Fruit fly (Drosophila melanogaster) whole organism, embryonic: ENCODE measurements around the gene gry.

Experiments used
- Atf3 ChIP-seq: fragments of 200-800 bp; sonication (Bioruptor generic); optimal IDR thresholded peaks from 3 replicates; lab custom pipeline; 2016; ENCODE audit warnings: missing biosample characterization, missing genetic modification characterization
- Blimp-1 ChIP-seq: fragments of 200-800 bp; sonication (Bioruptor generic); optimal IDR thresholded peaks from 3 replicates; lab custom pipeline; 2018; ENCODE audit warnings: missing biosample characterization, missing genetic modification characterization, mild to moderate bottlenecking, moderate library complexity, missing genetic modification reagents
- CG10267 ChIP-seq: fragments of 200-800 bp; sonication (Bioruptor generic); optimal IDR thresholded peaks from 2 replicates; lab custom pipeline; 2018; ENCODE audit warnings: missing biosample characterization, mild to moderate bottlenecking, missing genetic modification characterization, moderate library complexity
- CG10274 ChIP-seq: fragments of 200-800 bp; sonication (Bioruptor generic); optimal IDR thresholded peaks from 3 replicates; lab custom pipeline; 2017; ENCODE audit warnings: missing biosample characterization, mild to moderate bottlenecking, missing genetic modification characterization
- CG13424 ChIP-seq: fragments of 200-800 bp; sonication (Bioruptor generic); optimal IDR thresholded peaks from 2 replicates; lab custom pipeline; 2019; ENCODE audit warnings: missing biosample characterization, mild to moderate bottlenecking, missing genetic modification characterization, moderate library complexity
- CG15696 ChIP-seq: fragments of 200-800 bp; sonication (Bioruptor generic); optimal IDR thresholded peaks from 2 replicates; lab custom pipeline; 2019; ENCODE audit warnings: missing biosample characterization, mild to moderate bottlenecking, missing genetic modification characterization, moderate library complexity
- CG18011 ChIP-seq: fragments of 200-800 bp; sonication (Bioruptor generic); optimal IDR thresholded peaks from 2 replicates; lab custom pipeline; 2017; ENCODE audit warnings: missing biosample characterization, missing genetic modification characterization, mild to moderate bottlenecking, moderate library complexity, missing genotype
- CG3407 ChIP-seq: fragments of 200-800 bp; sonication (Bioruptor generic); optimal IDR thresholded peaks from 2 replicates; lab custom pipeline; 2018; ENCODE audit warnings: missing biosample characterization, mild to moderate bottlenecking, missing genetic modification characterization
- CG42726 ChIP-seq: fragments of 200-800 bp; sonication (Bioruptor generic); IDR thresholded peaks from 2 replicates; pipeline ENCODE4 v1.3.6; 2022; ENCODE audit warnings: missing biosample characterization, missing genetic modification characterization; ENCODE audit not compliant: partially characterized antibody
- CG5245 ChIP-seq: fragments of 200-800 bp; sonication (Bioruptor generic); optimal IDR thresholded peaks from 3 replicates; lab custom pipeline; 2016; ENCODE audit warnings: missing biosample characterization, missing genetic modification characterization
- CG7556 ChIP-seq: fragments of 200-800 bp; sonication (Bioruptor generic); optimal IDR thresholded peaks from 2 replicates; lab custom pipeline; 2017; ENCODE audit warnings: missing biosample characterization, mild to moderate bottlenecking, missing genetic modification characterization
- CG8089 ChIP-seq: fragments of 200-800 bp; sonication (Bioruptor generic); optimal IDR thresholded peaks from 3 replicates; lab custom pipeline; 2016; ENCODE audit warnings: missing biosample characterization, missing genetic modification characterization
- CG8281 ChIP-seq: fragments of 200-800 bp; sonication (Bioruptor generic); optimal IDR thresholded peaks from 2 replicates; lab custom pipeline; 2018; ENCODE audit warnings: missing biosample characterization, mild to moderate bottlenecking, missing genetic modification characterization, moderate library complexity
- CG8478 ChIP-seq: fragments of >200 bp; optimal IDR thresholded peaks from 2 replicates; lab custom pipeline; 2018
- CG9817 ChIP-seq: fragments of 200-800 bp; sonication (Bioruptor generic); optimal IDR thresholded peaks from 2 replicates; lab custom pipeline; 2018; ENCODE audit warnings: missing biosample characterization, mild to moderate bottlenecking, missing genetic modification characterization, moderate library complexity
- CoRest ChIP-seq: fragments of 200-800 bp; sonication (Bioruptor generic); optimal IDR thresholded peaks from 3 replicates; lab custom pipeline; 2018; ENCODE audit warnings: missing biosample characterization, mild to moderate bottlenecking, missing genetic modification characterization, moderate library complexity
- D19A ChIP-seq: fragments of 200-800 bp; optimal IDR thresholded peaks from 3 replicates; lab custom pipeline; 2019; ENCODE audit warnings: missing biosample characterization, mild to moderate bottlenecking, missing genetic modification characterization, moderate library complexity
- Dbx ChIP-seq: fragments of 200-800 bp; sonication (Bioruptor generic); IDR thresholded peaks from 3 replicates; pipeline ENCODE4 v1.3.6; 2022; ENCODE audit warnings: missing biosample characterization, missing genetic modification characterization
- Deaf1 ChIP-seq: fragments of 200-800 bp; optimal IDR thresholded peaks from 3 replicates; lab custom pipeline; 2019; ENCODE audit warnings: missing biosample characterization, mild to moderate bottlenecking, missing genetic modification characterization, moderate library complexity
- Dip3 ChIP-seq: fragments of 200-800 bp; sonication (Bioruptor generic); optimal IDR thresholded peaks from 3 replicates; lab custom pipeline; 2016; ENCODE audit warnings: missing biosample characterization, missing genetic modification characterization
- E2f2 ChIP-seq: fragments of 200-800 bp; sonication (Bioruptor generic); IDR thresholded peaks from 2 replicates; pipeline ENCODE4 v1.3.6; 2022; ENCODE audit warnings: missing biosample characterization, missing genetic modification characterization
- Elba2 ChIP-seq: fragments of 200-800 bp; sonication (Bioruptor generic); optimal IDR thresholded peaks from 3 replicates; lab custom pipeline; 2016; ENCODE audit warnings: missing biosample characterization, missing genetic modification characterization
- Gug ChIP-seq: fragments of 200-800 bp; sonication (Bioruptor generic); IDR thresholded peaks from 4 replicates; pipeline ENCODE4 v1.3.6; 2022; ENCODE audit warnings: missing biosample characterization, missing genetic modification characterization
- Mes4 ChIP-seq: fragments of 200-800 bp; sonication (Bioruptor generic); optimal IDR thresholded peaks from 2 replicates; lab custom pipeline; 2016; ENCODE audit warnings: missing biosample characterization, missing genetic modification characterization
- Opbp ChIP-seq: fragments of 200-800 bp; sonication (Bioruptor generic); IDR thresholded peaks from 3 replicates; pipeline ENCODE4 v1.3.6; 2022; ENCODE audit warnings: missing biosample characterization, missing genetic modification characterization; ENCODE audit not compliant: partially characterized antibody
- Side ChIP-seq: fragments of 200-800 bp; sonication (Bioruptor generic); optimal IDR thresholded peaks from 2 replicates; lab custom pipeline; 2016; ENCODE audit warnings: missing biosample characterization, missing genetic modification characterization
- Sin3A ChIP-seq: fragments of >200 bp; optimal IDR thresholded peaks from 2 replicates; lab custom pipeline; 2018
- Vsx1 ChIP-seq: fragments of 200-800 bp; sonication (Bioruptor generic); optimal IDR thresholded peaks from 2 replicates; lab custom pipeline; 2017; ENCODE audit warnings: missing biosample characterization, mild to moderate bottlenecking, missing genetic modification characterization, missing genetic modification reagents
- Xbp1 ChIP-seq: fragments of 200-800 bp; sonication (Bioruptor generic); optimal IDR thresholded peaks from 3 replicates; lab custom pipeline; 2016; ENCODE audit warnings: missing biosample characterization, mild to moderate bottlenecking, missing genetic modification characterization
- Xrp1 ChIP-seq: fragments of 200-800 bp; sonication (Bioruptor generic); IDR thresholded peaks from 2 replicates; pipeline ENCODE4 v1.3.6; 2022; ENCODE audit warnings: missing biosample characterization, missing genetic modification characterization
- YL-1 ChIP-seq: fragments of 200-800 bp; sonication (Bioruptor generic); optimal IDR thresholded peaks from 3 replicates; lab custom pipeline; 2017; ENCODE audit warnings: missing biosample characterization, mild to moderate bottlenecking, missing genetic modification characterization
- cato ChIP-seq: fragments of 200-800 bp; sonication (Bioruptor generic); optimal IDR thresholded peaks from 2 replicates; lab custom pipeline; 2016; ENCODE audit warnings: missing biosample characterization, missing genetic modification characterization, borderline replicate concordance
- caup ChIP-seq: fragments of 200-800 bp; sonication (Bioruptor generic); optimal IDR thresholded peaks from 3 replicates; lab custom pipeline; 2017; ENCODE audit warnings: missing biosample characterization, mild to moderate bottlenecking, missing genetic modification characterization, moderate library complexity; ENCODE audit not compliant: severe bottlenecking
- da ChIP-seq: fragments of 200-800 bp; sonication (Bioruptor generic); optimal IDR thresholded peaks from 2 replicates; lab custom pipeline; 2016; ENCODE audit warnings: missing biosample characterization, missing genetic modification characterization
- ems ChIP-seq: fragments of 200-800 bp; sonication (Bioruptor generic); optimal IDR thresholded peaks from 3 replicates; lab custom pipeline; 2016; ENCODE audit warnings: missing biosample characterization, missing genetic modification characterization
- ewg ChIP-seq: fragments of 200-800 bp; sonication (Bioruptor generic); optimal IDR thresholded peaks from 3 replicates; lab custom pipeline; 2017; ENCODE audit warnings: mild to moderate bottlenecking, missing biosample characterization, missing genetic modification reagents, missing genetic modification characterization
- fd3F ChIP-seq: fragments of 200-800 bp; sonication (Bioruptor generic); optimal IDR thresholded peaks from 2 replicates; lab custom pipeline; 2018; ENCODE audit warnings: missing biosample characterization, mild to moderate bottlenecking, missing genetic modification characterization, moderate library complexity
- fd64A ChIP-seq: fragments of 200-800 bp; sonication (Bioruptor generic); optimal IDR thresholded peaks from 3 replicates; lab custom pipeline; 2018; ENCODE audit warnings: missing biosample characterization, mild to moderate bottlenecking, missing genetic modification characterization
- mirr ChIP-seq: fragments of 200-800 bp; sonication (Bioruptor generic); optimal IDR thresholded peaks from 3 replicates; lab custom pipeline; 2018; ENCODE audit warnings: missing biosample characterization, mild to moderate bottlenecking, missing genetic modification characterization
- pum ChIP-seq: fragments of 200-800 bp; sonication (Bioruptor generic); optimal IDR thresholded peaks from 2 replicates; lab custom pipeline; 2016; ENCODE audit warnings: missing biosample characterization, missing genetic modification characterization
- scrt ChIP-seq: fragments of 200-800 bp; sonication (Bioruptor generic); optimal IDR thresholded peaks from 2 replicates; lab custom pipeline; 2018; ENCODE audit warnings: missing biosample characterization, mild to moderate bottlenecking, missing genetic modification characterization, moderate library complexity
- sd ChIP-seq: fragments of 200-800 bp; sonication (Bioruptor generic); optimal IDR thresholded peaks from 3 replicates; lab custom pipeline; 2018; ENCODE audit warnings: missing biosample characterization, mild to moderate bottlenecking, missing genetic modification characterization, moderate library complexity
- sens-2 ChIP-seq: fragments of 200-800 bp; sonication (Bioruptor generic); IDR thresholded peaks from 2 replicates; pipeline ENCODE4 v1.3.6; 2022; ENCODE audit warnings: missing biosample characterization, missing genetic modification characterization
- so ChIP-seq: fragments of 200-800 bp; sonication (Bioruptor generic); IDR thresholded peaks from 3 replicates; pipeline ENCODE4 v1.3.6; 2022; ENCODE audit warnings: missing biosample characterization, missing genetic modification characterization
- stc ChIP-seq: fragments of 200-800 bp; sonication (Bioruptor generic); IDR thresholded peaks from 2 replicates; pipeline ENCODE4 v1.3.6; 2022; ENCODE audit warnings: missing biosample characterization, missing genetic modification characterization
- sug ChIP-seq: fragments of 200-800 bp; optimal IDR thresholded peaks from 2 replicates; lab custom pipeline; 2019; ENCODE audit warnings: missing biosample characterization, mild to moderate bottlenecking, missing genetic modification characterization, moderate library complexity
- tin ChIP-seq: fragments of 200-800 bp; sonication (Bioruptor generic); optimal IDR thresholded peaks from 3 replicates; lab custom pipeline; 2016; ENCODE audit warnings: missing biosample characterization, missing genetic modification characterization
- toy ChIP-seq: fragments of 200-800 bp; sonication (Bioruptor generic); IDR thresholded peaks from 2 replicates; pipeline ENCODE4 v1.3.6; 2022; ENCODE audit warnings: missing biosample characterization, missing genetic modification characterization
- tx ChIP-seq: fragments of 200-800 bp; sonication (Bioruptor generic); optimal IDR thresholded peaks from 2 replicates; lab custom pipeline; 2016; ENCODE audit warnings: missing biosample characterization, missing genetic modification characterization

Gene gry

DNA sequence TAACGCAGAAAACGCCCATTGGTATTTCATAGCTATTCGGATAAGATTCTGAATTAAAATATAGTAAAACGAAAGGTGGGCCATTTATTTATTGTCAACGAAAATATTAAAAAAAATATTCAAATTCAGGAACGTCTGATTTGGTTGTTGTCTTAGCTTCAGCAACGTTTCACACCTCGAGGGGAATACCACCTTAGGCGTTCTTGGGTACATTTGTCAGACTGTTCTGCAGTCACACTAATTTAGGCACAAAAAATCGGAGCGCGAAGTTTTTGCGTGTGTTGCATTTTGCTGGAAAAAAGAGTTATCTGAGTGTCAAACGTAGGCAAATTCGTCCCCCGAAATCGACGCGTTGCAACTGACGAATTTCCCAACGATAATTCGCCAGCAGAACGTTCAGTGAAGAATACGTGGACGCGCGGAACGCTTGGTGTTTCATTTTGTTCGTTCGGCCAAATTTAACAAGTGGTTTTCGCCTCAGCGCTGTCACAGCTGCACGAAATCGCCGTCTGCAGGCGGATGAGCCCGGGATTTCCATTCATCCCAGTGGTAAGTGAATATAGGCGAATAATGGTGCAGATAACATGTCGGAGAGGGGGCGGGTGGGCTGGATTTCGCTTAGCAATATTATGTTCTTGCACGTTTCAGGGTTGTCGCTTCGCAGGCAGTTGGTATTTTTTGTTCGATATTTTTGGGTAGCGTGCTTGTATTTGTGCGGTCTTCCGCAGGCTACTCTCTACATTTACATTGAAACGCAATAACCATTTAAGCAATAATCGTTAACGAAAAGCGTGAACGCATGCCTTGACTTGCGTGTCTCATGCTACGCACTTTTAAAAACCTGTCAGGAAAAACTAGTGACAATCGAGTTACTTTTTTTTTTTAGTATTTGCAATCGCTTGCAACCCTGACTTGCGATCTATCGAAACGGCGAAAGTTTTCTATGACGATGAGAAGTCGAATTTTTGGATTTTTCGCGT lies 26.1 kb downstream of the gry start, which contains the start of gene Larp4B (continued):
- no peak for TF ChIP-seq toy (GFP tag; lab: Robert Waterston, UW)
- TF ChIP-seq E2f2: peak; percentile 79
- TF ChIP-seq CG10274: no peak
- no peak for TF ChIP-seq Elba2
- TF ChIP-seq CG7556 (GFP tag; lab: Kevin White, UChicago): no peak
- peak; percentile 40 for TF ChIP-seq YL-1 (GFP tag; lab: Kevin White, UChicago)
- no peak for TF ChIP-seq CG8281 (tag; lab: Kevin White, UChicago)
- TF ChIP-seq Sin3A (lab: Kevin White, UChicago): peak; percentile 86
- TF ChIP-seq cato: no peak
- TF ChIP-seq Side: no peak
- TF ChIP-seq CG15696 (tag; lab: Kevin White, UChicago): no peak
- TF ChIP-seq Opbp (GFP tag; lab: Robert Waterston, UW): peak; percentile 35; the same call in 2 of the 3 replicates
- TF ChIP-seq Deaf1 (tag; lab: Kevin White, UChicago): no peak
- no peak for TF ChIP-seq Atf3 (GFP tag; lab: Kevin White, UChicago)
- TF ChIP-seq ewg (GFP tag; lab: Kevin White, UChicago): no peak
- 0 out of 2 replicates have a peak, but pooled peaks have one; percentile 46 for TF ChIP-seq CG42726
- TF ChIP-seq stc (GFP tag; lab: Robert Waterston, UW): no peak
- no peak for TF ChIP-seq ems (GFP tag; lab: Kevin White, UChicago)
- TF ChIP-seq CoRest (tag; lab: Kevin White, UChicago): no peak
- TF ChIP-seq fd64A (GFP tag; lab: Kevin White, UChicago): no peak
- peak; percentile 14 for TF ChIP-seq CG13424 (tag; lab: Kevin White, UChicago)
- peak; percentile 21 for TF ChIP-seq Xbp1 (GFP tag; lab: Kevin White, UChicago)
- TF ChIP-seq D19A: no peak
- TF ChIP-seq caup (GFP tag; lab: Kevin White, UChicago): peak; percentile 16
- no peak for TF ChIP-seq mirr
- TF ChIP-seq Blimp-1 (GFP tag; lab: Kevin White, UChicago): no peak
- no peak for TF ChIP-seq CG9817
- no peak for TF ChIP-seq sens-2 (GFP tag; lab: Robert Waterston, UW)
- no peak for TF ChIP-seq CG8089 (GFP tag; lab: Kevin White, UChicago)
- TF ChIP-seq pum: no peak
- TF ChIP-seq sug (tag; lab: Kevin White, UChicago): no peak
- TF ChIP-seq CG3407 (GFP tag; lab: Kevin White, UChicago): no peak
- TF ChIP-seq tin (GFP tag; lab: Kevin White, UChicago): no peak
- TF ChIP-seq so: no peak
- TF ChIP-seq CG5245 (GFP tag; lab: Kevin White, UChicago): no peak
- no peak for TF ChIP-seq scrt
- no peak for TF ChIP-seq CG18011 (GFP tag; lab: Kevin White, UChicago)
- peak; percentile 37 for TF ChIP-seq sd (tag; lab: Kevin White, UChicago)
- TF ChIP-seq Xrp1 (GFP tag; lab: Robert Waterston, UW): peak; percentile 7; the same call in 1 of the 2 replicates
- no peak for TF ChIP-seq Mes4 (GFP tag; lab: Kevin White, UChicago)
- no peak for TF ChIP-seq Vsx1 (GFP tag; lab: Kevin White, UChicago)
- no peak for TF ChIP-seq Dip3 (GFP tag; lab: Kevin White, UChicago)
- TF ChIP-seq CG10267 (tag; lab: Kevin White, UChicago): peak; percentile 24
- no peak for TF ChIP-seq Gug (GFP tag; lab: Robert Waterston, UW)
- TF ChIP-seq fd3F (GFP tag; lab: Kevin White, UChicago): no peak
- no peak for TF ChIP-seq tx (GFP tag; lab: Kevin White, UChicago)
- TF ChIP-seq CG8478 (lab: Kevin White, UChicago): peak; percentile 56
- TF ChIP-seq Dbx (GFP tag; lab: Robert Waterston, UW): peak; percentile 44; the same call in 1 of the 3 replicates
- no peak for TF ChIP-seq da (GFP tag; lab: Kevin White, UChicago)
